Fruit fly (Drosophila melanogaster) whole organism, embryonic: ENCODE results near the gene Tbcd.
A peak's percentile ranks its signal among the peaks of the same experiment; 100 is the strongest.

Source experiments
- Ada2b ChIP-seq: fragments of 200-800 bp; sonication (Bioruptor generic); IDR thresholded peaks from 2 replicates; pipeline ENCODE4 v1.3.6; 2022; ENCODE audit warnings: missing biosample characterization, missing genetic modification characterization
- B-H1 ChIP-seq: fragments of 200-800 bp; sonication (Bioruptor generic); IDR thresholded peaks from 3 replicates; pipeline ENCODE4 v1.3.6; 2022; ENCODE audit warnings: missing biosample characterization, missing genetic modification characterization
- Bteb2 ChIP-seq: fragments of 200-800 bp; sonication (Bioruptor generic); optimal IDR thresholded peaks from 2 replicates; lab custom pipeline; 2016; ENCODE audit warnings: missing biosample characterization, missing genetic modification characterization
- CG10979 ChIP-seq: fragments of 200-800 bp; sonication (Bioruptor generic); optimal IDR thresholded peaks from 2 replicates; lab custom pipeline; 2018; ENCODE audit warnings: missing biosample characterization, mild to moderate bottlenecking, missing genetic modification characterization, moderate library complexity
- CG12299 ChIP-seq: fragments of 200-800 bp; sonication (Bioruptor generic); optimal IDR thresholded peaks from 2 replicates; lab custom pipeline; 2018; ENCODE audit warnings: missing biosample characterization, mild to moderate bottlenecking, missing genetic modification characterization
- CG1603 ChIP-seq: fragments of 200-800 bp; sonication (Bioruptor generic); optimal IDR thresholded peaks from 2 replicates; lab custom pipeline; 2019; ENCODE audit warnings: missing biosample characterization, mild to moderate bottlenecking, missing genetic modification characterization, moderate library complexity
- CG16815 ChIP-seq: fragments of 200-800 bp; sonication (Bioruptor generic); optimal IDR thresholded peaks from 3 replicates; lab custom pipeline; 2017; ENCODE audit warnings: missing biosample characterization, mild to moderate bottlenecking, missing genetic modification characterization
- CG17802 ChIP-seq: fragments of 200-800 bp; sonication (Bioruptor generic); optimal IDR thresholded peaks from 2 replicates; lab custom pipeline; 2018; ENCODE audit warnings: missing biosample characterization, mild to moderate bottlenecking, missing genetic modification characterization, moderate library complexity
- CG17912 ChIP-seq: fragments of 200-800 bp; sonication (Bioruptor generic); optimal IDR thresholded peaks from 2 replicates; lab custom pipeline; 2018; ENCODE audit warnings: missing biosample characterization, mild to moderate bottlenecking, missing genetic modification characterization
- CG18619 ChIP-seq: fragments of 200-800 bp; sonication (Bioruptor generic); optimal IDR thresholded peaks from 3 replicates; lab custom pipeline; 2017; ENCODE audit warnings: missing biosample characterization, mild to moderate bottlenecking, missing genetic modification characterization
- CG2116 ChIP-seq: fragments of 200-800 bp; sonication (Bioruptor generic); optimal IDR thresholded peaks from 3 replicates; lab custom pipeline; 2018; ENCODE audit warnings: missing biosample characterization, mild to moderate bottlenecking, missing genetic modification characterization
- CG2875 ChIP-seq: fragments of 200-800 bp; sonication (Bioruptor generic); optimal IDR thresholded peaks from 2 replicates; lab custom pipeline; 2017; ENCODE audit warnings: missing biosample characterization, mild to moderate bottlenecking, missing genetic modification characterization, missing genetic modification reagents
- CG31441 ChIP-seq: fragments of 200-800 bp; sonication (Bioruptor generic); IDR thresholded peaks from 2 replicates; pipeline ENCODE4 v1.3.6; 2022; ENCODE audit warnings: missing biosample characterization, missing genetic modification characterization
- CG32772 ChIP-seq: fragments of 200-800 bp; sonication (Bioruptor generic); IDR thresholded peaks from 2 replicates; pipeline ENCODE4 v1.3.6; 2022; ENCODE audit warnings: missing biosample characterization, missing genetic modification characterization
- CG3995 ChIP-seq: fragments of 200-800 bp; sonication (Bioruptor generic); optimal IDR thresholded peaks from 3 replicates; lab custom pipeline; 2016; ENCODE audit warnings: missing biosample characterization, missing genetic modification characterization
- CG42726 ChIP-seq: fragments of 200-800 bp; sonication (Bioruptor generic); IDR thresholded peaks from 2 replicates; pipeline ENCODE4 v1.3.6; 2022; ENCODE audit warnings: missing biosample characterization, missing genetic modification characterization; ENCODE audit not compliant: partially characterized antibody
- CG6689 ChIP-seq: fragments of 200-800 bp; sonication (Bioruptor generic); IDR thresholded peaks from 2 replicates; pipeline ENCODE4 v1.3.6; 2022; ENCODE audit warnings: missing biosample characterization, missing genetic modification characterization
- CG6791 ChIP-seq: fragments of 200-800 bp; sonication (Bioruptor generic); IDR thresholded peaks from 3 replicates; pipeline ENCODE4 v1.3.6; 2022; ENCODE audit warnings: missing biosample characterization, missing genetic modification characterization; ENCODE audit not compliant: partially characterized antibody
- CG7357 ChIP-seq: fragments of 200-800 bp; sonication (Bioruptor generic); IDR thresholded peaks from 3 replicates; pipeline ENCODE4 v1.3.6; 2022; ENCODE audit warnings: missing biosample characterization, missing genetic modification characterization
- CG7745 ChIP-seq: fragments of 200-800 bp; sonication (Bioruptor generic); optimal IDR thresholded peaks from 2 replicates; lab custom pipeline; 2018; ENCODE audit warnings: missing biosample characterization, mild to moderate bottlenecking, missing genetic modification characterization, moderate library complexity
- Hr39 ChIP-seq: fragments of >200 bp; optimal IDR thresholded peaks from 2 replicates; lab custom pipeline; 2017
- Mes4 ChIP-seq: fragments of 200-800 bp; sonication (Bioruptor generic); optimal IDR thresholded peaks from 2 replicates; lab custom pipeline; 2016; ENCODE audit warnings: missing biosample characterization, missing genetic modification characterization
- Mrtf ChIP-seq: fragments of 200-800 bp; sonication (Bioruptor generic); IDR thresholded peaks from 3 replicates; pipeline ENCODE4 v1.3.6; 2022; ENCODE audit warnings: missing biosample characterization, missing genetic modification characterization
- Nf-YA ChIP-seq: fragments of 200-800 bp; sonication (Bioruptor generic); IDR thresholded peaks from 2 replicates; pipeline ENCODE4 v1.3.6; 2022; ENCODE audit warnings: missing biosample characterization, missing genetic modification characterization
- Nf-YB ChIP-seq: fragments of 200-800 bp; sonication (Bioruptor generic); optimal IDR thresholded peaks from 3 replicates; lab custom pipeline; 2019; ENCODE audit warnings: missing biosample characterization, mild to moderate bottlenecking, missing genetic modification characterization, moderate library complexity
- Oaz ChIP-seq: fragments of 200-800 bp; sonication (Bioruptor generic); IDR thresholded peaks from 2 replicates; pipeline ENCODE4 v1.3.6; 2022; ENCODE audit warnings: missing biosample characterization, missing genetic modification characterization
- Ravus ChIP-seq: fragments of 200-800 bp; sonication (Bioruptor generic); IDR thresholded peaks from 2 replicates; pipeline ENCODE4 v1.3.6; 2022; ENCODE audit warnings: missing biosample characterization, missing genetic modification characterization
- Rx ChIP-seq: fragments of 200-800 bp; sonication (Bioruptor generic); IDR thresholded peaks from 2 replicates; pipeline ENCODE4 v1.3.6; 2022; ENCODE audit warnings: missing biosample characterization, missing genetic modification characterization
- Scr ChIP-seq: fragments of 200-800 bp; sonication (Bioruptor generic); IDR thresholded peaks from 2 replicates; pipeline ENCODE4 v1.3.6; 2022; ENCODE audit warnings: missing biosample characterization, missing genetic modification characterization; ENCODE audit not compliant: partially characterized antibody
- Tbp ChIP-seq: fragments of >200 bp; optimal IDR thresholded peaks from 2 replicates; lab custom pipeline; 2018; ENCODE audit warnings: missing biosample characterization, missing genetic modification characterization
- ap ChIP-seq: fragments of 200-800 bp; sonication (Bioruptor generic); IDR thresholded peaks from 2 replicates; pipeline ENCODE4 v1.3.6; 2022; ENCODE audit warnings: missing biosample characterization, missing genetic modification characterization
- caup ChIP-seq: fragments of 200-800 bp; sonication (Bioruptor generic); optimal IDR thresholded peaks from 3 replicates; lab custom pipeline; 2017; ENCODE audit warnings: missing biosample characterization, mild to moderate bottlenecking, missing genetic modification characterization, moderate library complexity; ENCODE audit not compliant: severe bottlenecking
- crp ChIP-seq, 2 experiments: fragments of 200-800 bp; sonication (Bioruptor generic); optimal IDR thresholded peaks; 2 replicates in 1 of 2; 3 replicates in 1 of 2; lab custom pipeline; 2017; ENCODE audit warnings: missing biosample characterization in 2 of 2, missing genetic modification characterization in 2 of 2, mild to moderate bottlenecking in 1 of 2, moderate library complexity in 1 of 2
- dan ChIP-seq: fragments of 200-800 bp; sonication (Bioruptor generic); IDR thresholded peaks from 2 replicates; pipeline ENCODE4 v1.3.6; 2022; ENCODE audit warnings: missing biosample characterization, missing genetic modification characterization
- ems ChIP-seq: fragments of 200-800 bp; sonication (Bioruptor generic); optimal IDR thresholded peaks from 3 replicates; lab custom pipeline; 2016; ENCODE audit warnings: missing biosample characterization, missing genetic modification characterization
- eve ChIP-seq, 2 experiments: fragments of >200 bp; optimal IDR thresholded peaks; 2 replicates each; lab custom pipeline; 2017; ENCODE audit warnings: missing biosample characterization in 2 of 2, missing genetic modification characterization in 2 of 2
- gt ChIP-seq: fragments of 200-800 bp; sonication (Bioruptor generic); IDR thresholded peaks from 2 replicates; pipeline ENCODE4 v1.3.6; 2022; ENCODE audit warnings: missing biosample characterization, missing genetic modification characterization
- jumu ChIP-seq: fragments of 200-800 bp; sonication (Bioruptor generic); optimal IDR thresholded peaks from 3 replicates; lab custom pipeline; 2016; ENCODE audit warnings: missing biosample characterization, missing genetic modification characterization
- mam ChIP-seq: fragments of 200-800 bp; sonication (Bioruptor generic); optimal IDR thresholded peaks from 3 replicates; lab custom pipeline; 2016; ENCODE audit warnings: missing biosample characterization, missing genetic modification characterization
- mld ChIP-seq: fragments of 200-800 bp; sonication (Bioruptor generic); IDR thresholded peaks from 3 replicates; pipeline ENCODE4 v1.3.6; 2022; ENCODE audit warnings: missing biosample characterization, missing genetic modification characterization; ENCODE audit not compliant: partially characterized antibody
- repo ChIP-seq: fragments of 200-800 bp; sonication (Bioruptor generic); optimal IDR thresholded peaks from 2 replicates; lab custom pipeline; 2016; ENCODE audit warnings: missing biosample characterization, missing genetic modification characterization
- slbo ChIP-seq: fragments of 200-800 bp; sonication (Bioruptor generic); IDR thresholded peaks from 2 replicates; pipeline ENCODE4 v1.3.6; 2022; ENCODE audit warnings: missing biosample characterization, missing genetic modification characterization
- so ChIP-seq: fragments of 200-800 bp; sonication (Bioruptor generic); IDR thresholded peaks from 3 replicates; pipeline ENCODE4 v1.3.6; 2022; ENCODE audit warnings: missing biosample characterization, missing genetic modification characterization
- ssp ChIP-seq: fragments of 200-800 bp; sonication (Bioruptor generic); IDR thresholded peaks from 2 replicates; pipeline ENCODE4 v1.3.6; 2022; ENCODE audit warnings: missing biosample characterization, missing genetic modification characterization
- tap ChIP-seq: fragments of 200-800 bp; optimal IDR thresholded peaks from 3 replicates; lab custom pipeline; 2019; ENCODE audit warnings: missing biosample characterization, mild to moderate bottlenecking, missing genetic modification characterization, moderate library complexity
- trem ChIP-seq: fragments of 200-800 bp; optimal IDR thresholded peaks from 3 replicates; lab custom pipeline; 2019; ENCODE audit warnings: missing biosample characterization, mild to moderate bottlenecking, missing genetic modification characterization, moderate library complexity
- unpg ChIP-seq: fragments of 200-800 bp; sonication (Bioruptor generic); optimal IDR thresholded peaks from 3 replicates; lab custom pipeline; 2018; ENCODE audit warnings: missing biosample characterization, mild to moderate bottlenecking, missing genetic modification characterization, moderate library complexity
- vfl ChIP-seq: fragments of 200-800 bp; sonication (Bioruptor generic); optimal IDR thresholded peaks from 2 replicates; lab custom pipeline; 2016; ENCODE audit warnings: missing biosample characterization, missing genetic modification characterization

Gene Tbcd

DNA sequence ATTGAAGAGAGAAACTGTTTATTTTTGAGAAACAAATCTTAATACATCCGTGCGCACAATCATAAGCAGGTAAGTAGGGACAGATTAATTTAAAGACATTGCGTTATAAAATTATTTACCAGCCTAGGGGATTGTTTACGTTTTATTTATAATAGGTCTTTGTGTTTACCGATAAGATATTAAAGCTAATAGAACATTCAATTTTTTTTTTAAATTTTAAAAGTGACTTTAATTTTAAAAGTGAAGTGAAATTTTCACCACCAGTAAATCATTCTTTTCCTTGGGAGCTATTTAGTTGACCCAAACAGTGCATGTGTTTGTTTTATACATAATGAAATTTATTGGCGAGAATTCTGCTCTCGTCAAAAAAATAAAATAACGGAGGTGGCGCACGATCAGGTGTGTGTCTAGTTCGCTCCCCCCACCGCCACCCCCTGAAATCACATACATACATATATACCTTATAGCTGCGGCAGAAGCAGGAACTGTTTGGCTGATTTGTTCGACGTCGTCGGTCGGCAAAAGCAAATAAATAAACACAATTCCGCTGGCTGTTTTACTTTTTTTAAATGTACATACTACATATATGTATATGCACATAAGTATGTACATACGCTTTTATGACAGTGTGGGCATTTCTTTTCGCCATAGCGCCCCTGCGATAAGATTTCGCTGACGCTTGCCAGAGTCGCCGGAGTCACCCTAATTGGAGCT, 28.8 kb downstream of the Tbcd start (continued):
- TF ChIP-seq Tbp (GFP tag; lab: Kevin White, UChicago) (no peak), CG6689 (GFP tag; lab: Robert Waterston, UW) (peak; percentile 29; the same call in 1 of the 2 replicates), Mrtf (GFP tag; lab: Robert Waterston, UW) (no peak; the same call in 2 of the 3 replicates), trem (tag; lab: Kevin White, UChicago) (no peak), tap (tag; lab: Kevin White, UChicago) (peak; percentile 15), vfl (GFP tag; lab: Kevin White, UChicago) (no peak)

DNA sequence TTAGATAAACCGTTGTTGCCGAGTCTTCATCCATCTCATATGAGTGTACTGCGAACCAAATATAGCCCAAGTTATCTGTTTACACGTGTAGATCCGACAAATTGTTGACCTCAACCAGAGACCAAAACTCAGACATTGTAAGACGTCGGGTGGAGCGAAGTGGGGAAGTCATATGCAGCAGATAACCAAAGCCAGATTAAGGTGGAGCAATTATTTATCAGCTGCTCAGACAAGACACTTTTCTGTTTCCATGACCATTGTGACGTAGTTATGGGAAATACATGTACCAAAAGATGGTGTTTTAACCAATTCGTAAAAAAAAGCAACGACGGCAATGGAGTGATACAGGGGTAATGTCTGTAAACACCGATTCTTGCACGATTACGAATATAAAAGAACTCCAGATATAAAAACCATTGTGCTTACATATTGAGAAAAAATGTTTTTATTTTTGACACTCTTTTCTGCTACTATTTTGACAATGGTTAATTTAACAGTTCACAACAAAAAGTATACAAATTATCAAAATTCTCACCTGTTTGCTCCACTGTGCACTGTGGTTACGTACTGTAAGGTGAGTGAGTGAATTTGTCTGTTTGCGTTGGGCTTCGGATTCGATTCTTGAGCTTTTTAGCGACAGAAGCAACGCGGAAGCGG, 30.1 kb downstream of the Tbcd start:
- TF ChIP-seq CG2116 (no peak), CG1603 (tag; lab: Kevin White, UChicago) (peak; percentile 24), CG12299 (tag; lab: Kevin White, UChicago) (no peak), mld (GFP tag; lab: Robert Waterston, UW) (no peak), Bteb2 (no peak), Nf-YA (GFP tag; lab: Robert Waterston, UW) (no peak), CG42726 (GFP tag; lab: Robert Waterston, UW) (no peak), ap (GFP tag; lab: Robert Waterston, UW) (no peak), ems (GFP tag; lab: Kevin White, UChicago) (peak; percentile 9), Oaz (GFP tag; lab: Robert Waterston, UW) (no peak), jumu (GFP tag; lab: Kevin White, UChicago) (peak; percentile 27), Ravus (GFP tag; lab: Robert Waterston, UW) (no peak), CG7357 (GFP tag; lab: Robert Waterston, UW) (no peak), Scr (GFP tag; lab: Robert Waterston, UW) (no peak), repo (GFP tag; lab: Kevin White, UChicago) (no peak), Nf-YB (GFP tag; lab: Kevin White, UChicago) (no peak), unpg (GFP tag; lab: Kevin White, UChicago) (peak; percentile 54), mam (GFP tag; lab: Kevin White, UChicago) (peak; percentile 50), gt (GFP tag; lab: Robert Waterston, UW) (no peak), ssp (GFP tag; lab: Robert Waterston, UW) (peak; percentile 35; the same call in 1 of the 2 replicates), Ada2b (GFP tag; lab: Robert Waterston, UW) (peak; percentile 61), CG16815 (no peak), so (GFP tag; lab: Robert Waterston, UW) (no peak; the same call in 2 of the 3 replicates), slbo (GFP tag; lab: Robert Waterston, UW) (peak; percentile 72), CG32772 (GFP tag; lab: Robert Waterston, UW) (peak; percentile 27; the same call in 1 of the 2 replicates), CG2875 (no peak), CG10979 (tag; lab: Kevin White, UChicago) (peak; percentile 5), CG18619 (GFP tag; lab: Kevin White, UChicago) (peak; percentile 39), CG3995 (no peak), Hr39 (lab: Kevin White, UChicago) (no peak), caup (GFP tag; lab: Kevin White, UChicago) (peak; percentile 32), B-H1 (no peak), Rx (GFP tag; lab: Robert Waterston, UW) (no peak), CG6791 (GFP tag; lab: Robert Waterston, UW) (no peak), dan (no peak), crp (GFP tag; optimal IDR thresholded peaks at IDR 0.05; lab: Kevin White, UChicago) (no peak), CG7745 (tag; lab: Kevin White, UChicago) (no peak), eve (GFP tag; optimal IDR thresholded peaks at IDR 0.05; lab: Kevin White, UChicago) (peak in 1 of 2 experiments; percentile 84), CG17802 (tag; lab: Kevin White, UChicago) (no peak), Mes4 (no peak), CG31441 (GFP tag; lab: Robert Waterston, UW) (0 out of 2 replicates have a peak, but pooled peaks have one; percentile 33), CG17912 (GFP tag; lab: Kevin White, UChicago) (no peak)
